Fruit fly (Drosophila melanogaster) whole organism, embryonic: ENCODE measurements around the gene CG5377.

Experiments used
- ATbp ChIP-seq: fragments of 200-800 bp; sonication (Bioruptor generic); optimal IDR thresholded peaks from 2 replicates; lab custom pipeline; 2017; ENCODE audit warnings: missing biosample characterization, mild to moderate bottlenecking, missing genetic modification characterization, missing genetic modification reagents
- Abd-B ChIP-seq: fragments of 200-800 bp; sonication (Bioruptor generic); optimal IDR thresholded peaks from 2 replicates; lab custom pipeline; 2018; ENCODE audit warnings: missing biosample characterization, mild to moderate bottlenecking, missing genetic modification characterization, moderate library complexity
- Asciz ChIP-seq: fragments of 200-800 bp; sonication (Bioruptor generic); optimal IDR thresholded peaks from 2 replicates; lab custom pipeline; 2017; ENCODE audit warnings: missing biosample characterization, mild to moderate bottlenecking, missing genetic modification characterization, missing genetic modification reagents
- Atf3 ChIP-seq: fragments of 200-800 bp; sonication (Bioruptor generic); optimal IDR thresholded peaks from 3 replicates; lab custom pipeline; 2016; ENCODE audit warnings: missing biosample characterization, missing genetic modification characterization
- Awh ChIP-seq: fragments of 200-800 bp; sonication (Bioruptor generic); IDR thresholded peaks from 2 replicates; pipeline ENCODE4, ENCODE4 v1.3.6; 2022; ENCODE audit warnings: missing biosample characterization, missing genetic modification characterization
- BtbVII ChIP-seq: fragments of 200-800 bp; sonication (Bioruptor generic); optimal IDR thresholded peaks from 3 replicates; lab custom pipeline; 2017; ENCODE audit warnings: missing biosample characterization, mild to moderate bottlenecking, missing genetic modification characterization
- CG1024 ChIP-seq: fragments of 200-800 bp; sonication (Bioruptor generic); IDR thresholded peaks from 2 replicates; pipeline ENCODE4 v1.3.6; 2022; ENCODE audit warnings: missing biosample characterization, missing genetic modification characterization
- CG13296 ChIP-seq: fragments of 200-800 bp; sonication (Bioruptor generic); optimal IDR thresholded peaks from 3 replicates; lab custom pipeline; 2018; ENCODE audit warnings: missing biosample characterization, mild to moderate bottlenecking, missing genetic modification characterization
- CG14667 ChIP-seq: fragments of 200-800 bp; sonication (Bioruptor generic); IDR thresholded peaks from 2 replicates; pipeline ENCODE4 v1.3.6; 2022; ENCODE audit warnings: missing biosample characterization, missing genetic modification characterization
- CG1529 ChIP-seq: fragments of 200-800 bp; sonication (Bioruptor generic); optimal IDR thresholded peaks from 3 replicates; lab custom pipeline; 2018; ENCODE audit warnings: missing biosample characterization, missing genetic modification characterization
- CG15696 ChIP-seq: fragments of 200-800 bp; sonication (Bioruptor generic); optimal IDR thresholded peaks from 2 replicates; lab custom pipeline; 2019; ENCODE audit warnings: missing biosample characterization, mild to moderate bottlenecking, missing genetic modification characterization, moderate library complexity
- CG1602 ChIP-seq: fragments of 200-800 bp; sonication (Bioruptor generic); optimal IDR thresholded peaks from 3 replicates; lab custom pipeline; 2016; ENCODE audit warnings: missing biosample characterization, missing genetic modification characterization
- CG2120 ChIP-seq: fragments of 200-800 bp; sonication (Bioruptor generic); optimal IDR thresholded peaks from 3 replicates; lab custom pipeline; 2016; ENCODE audit warnings: missing biosample characterization, missing genetic modification characterization
- CG2712 ChIP-seq: fragments of 200-800 bp; optimal IDR thresholded peaks from 3 replicates; lab custom pipeline; 2019; ENCODE audit warnings: missing biosample characterization, mild to moderate bottlenecking, missing genetic modification characterization, moderate library complexity
- CG31365 ChIP-seq: fragments of 200-800 bp; sonication (Bioruptor generic); optimal IDR thresholded peaks from 2 replicates; lab custom pipeline; 2018; ENCODE audit warnings: missing biosample characterization, mild to moderate bottlenecking, missing genetic modification characterization
- CG8359 ChIP-seq: fragments of 200-800 bp; sonication (Bioruptor generic); optimal IDR thresholded peaks from 2 replicates; lab custom pipeline; 2017; ENCODE audit warnings: missing biosample characterization, mild to moderate bottlenecking, missing genetic modification characterization, borderline replicate concordance
- D19A ChIP-seq: fragments of 200-800 bp; optimal IDR thresholded peaks from 3 replicates; lab custom pipeline; 2019; ENCODE audit warnings: missing biosample characterization, mild to moderate bottlenecking, missing genetic modification characterization, moderate library complexity
- Doc2 ChIP-seq: fragments of 200-800 bp; sonication (Bioruptor generic); IDR thresholded peaks from 2 replicates; pipeline ENCODE4 v1.3.6; 2022; ENCODE audit warnings: missing biosample characterization, missing genetic modification characterization
- E2f2 ChIP-seq: fragments of 200-800 bp; sonication (Bioruptor generic); IDR thresholded peaks from 2 replicates; pipeline ENCODE4 v1.3.6; 2022; ENCODE audit warnings: missing biosample characterization, missing genetic modification characterization
- ERR ChIP-seq: fragments of 200-800 bp; sonication (Bioruptor generic); optimal IDR thresholded peaks from 2 replicates; lab custom pipeline; 2016; ENCODE audit warnings: missing biosample characterization, missing genetic modification characterization
- Eip74EF ChIP-seq, 2 experiments: fragments of 200-800 bp in 1 of 2; fragments of >200 bp in 1 of 2; sonication (Bioruptor generic) in 1 of 2; optimal IDR thresholded peaks; 2 replicates each; lab custom pipeline; 2017 to 2019; ENCODE audit warnings: missing biosample characterization in 2 of 2, missing genetic modification characterization in 2 of 2, mild to moderate bottlenecking in 1 of 2, moderate library complexity in 1 of 2
- HmgD ChIP-seq: fragments of 200-800 bp; sonication (Bioruptor generic); optimal IDR thresholded peaks from 3 replicates; lab custom pipeline; 2016; ENCODE audit warnings: missing biosample characterization, missing genetic modification characterization
- Hsf ChIP-seq: fragments of 200-800 bp; sonication (Bioruptor generic); optimal IDR thresholded peaks from 3 replicates; lab custom pipeline; 2016; ENCODE audit warnings: missing biosample characterization, missing genetic modification characterization
- NFAT ChIP-seq: fragments of 200-800 bp; sonication (Bioruptor generic); IDR thresholded peaks from 2 replicates; pipeline ENCODE4 v1.3.6; 2022; ENCODE audit warnings: missing biosample characterization, missing genetic modification characterization
- Rx ChIP-seq: fragments of 200-800 bp; sonication (Bioruptor generic); IDR thresholded peaks from 2 replicates; pipeline ENCODE4 v1.3.6; 2022; ENCODE audit warnings: missing biosample characterization, missing genetic modification characterization
- Vsx1 ChIP-seq: fragments of 200-800 bp; sonication (Bioruptor generic); optimal IDR thresholded peaks from 2 replicates; lab custom pipeline; 2017; ENCODE audit warnings: missing biosample characterization, mild to moderate bottlenecking, missing genetic modification characterization, missing genetic modification reagents
- Xbp1 ChIP-seq: fragments of 200-800 bp; sonication (Bioruptor generic); optimal IDR thresholded peaks from 3 replicates; lab custom pipeline; 2016; ENCODE audit warnings: missing biosample characterization, mild to moderate bottlenecking, missing genetic modification characterization
- bigmax ChIP-seq: fragments of 200-800 bp; sonication (Bioruptor generic); optimal IDR thresholded peaks from 2 replicates; lab custom pipeline; 2018; ENCODE audit warnings: missing biosample characterization, mild to moderate bottlenecking, missing genetic modification characterization
- bsh ChIP-seq, 2 experiments: fragments of 200-800 bp; sonication (Bioruptor generic); optimal IDR thresholded peaks; 2 replicates each; lab custom pipeline; 2017 to 2018; ENCODE audit warnings: mild to moderate bottlenecking in 2 of 2, missing biosample characterization in 2 of 2, missing genetic modification characterization in 2 of 2, moderate library complexity in 1 of 2
- cato ChIP-seq: fragments of 200-800 bp; sonication (Bioruptor generic); optimal IDR thresholded peaks from 2 replicates; lab custom pipeline; 2016; ENCODE audit warnings: missing biosample characterization, missing genetic modification characterization, borderline replicate concordance
- chm ChIP-seq: fragments of 200-800 bp; sonication (Bioruptor generic); IDR thresholded peaks from 2 replicates; pipeline ENCODE4 v1.3.6; 2022; ENCODE audit warnings: missing biosample characterization, missing genetic modification characterization
- dysf ChIP-seq: fragments of 200-800 bp; sonication (Bioruptor generic); IDR thresholded peaks from 3 replicates; pipeline ENCODE4 v1.3.6; 2022; ENCODE audit warnings: missing biosample characterization, missing genetic modification characterization
- eyg ChIP-seq: fragments of 200-800 bp; sonication (Bioruptor generic); optimal IDR thresholded peaks from 3 replicates; lab custom pipeline; 2016; ENCODE audit warnings: missing biosample characterization, missing genetic modification characterization
- fd64A ChIP-seq: fragments of 200-800 bp; sonication (Bioruptor generic); optimal IDR thresholded peaks from 3 replicates; lab custom pipeline; 2018; ENCODE audit warnings: missing biosample characterization, mild to moderate bottlenecking, missing genetic modification characterization
- ftz-f1 ChIP-seq: fragments of 200-800 bp; sonication (Bioruptor generic); optimal IDR thresholded peaks from 2 replicates; lab custom pipeline; 2016; ENCODE audit warnings: missing biosample characterization, missing genetic modification characterization
- gcm2 ChIP-seq: fragments of 200-800 bp; sonication (Bioruptor generic); optimal IDR thresholded peaks from 2 replicates; lab custom pipeline; 2016; ENCODE audit warnings: missing biosample characterization, missing genetic modification characterization
- gro ChIP-seq: fragments of 200-800 bp; sonication (Bioruptor generic); optimal IDR thresholded peaks from 2 replicates; lab custom pipeline; 2016; ENCODE audit warnings: missing biosample characterization, missing genetic modification characterization
- gsb ChIP-seq: fragments of 200-800 bp; sonication (Bioruptor generic); IDR thresholded peaks from 2 replicates; pipeline ENCODE4 v1.3.6; 2022; ENCODE audit warnings: missing biosample characterization, missing genetic modification characterization
- hth ChIP-seq: fragments of >200 bp; optimal IDR thresholded peaks from 2 replicates; lab custom pipeline; 2017; ENCODE audit warnings: inconsistent platforms
- jumu ChIP-seq: fragments of 200-800 bp; sonication (Bioruptor generic); optimal IDR thresholded peaks from 3 replicates; lab custom pipeline; 2016; ENCODE audit warnings: missing biosample characterization, missing genetic modification characterization
- ken ChIP-seq: fragments of 200-800 bp; sonication (Bioruptor generic); IDR thresholded peaks from 3 replicates; pipeline ENCODE4 v1.3.6; 2022; ENCODE audit warnings: missing biosample characterization, missing genetic modification characterization
- kni ChIP-seq: fragments of 200-800 bp; sonication (Bioruptor generic); optimal IDR thresholded peaks from 3 replicates; lab custom pipeline; 2017; ENCODE audit warnings: mild to moderate bottlenecking, missing biosample characterization, missing genetic modification reagents, missing genetic modification characterization
- lola ChIP-seq, 3 experiments: fragments of >200 bp in 2 of 3; fragments of 200-800 bp in 1 of 3; sonication (Bioruptor generic) in 1 of 3; optimal IDR thresholded peaks; 2 replicates each; lab custom pipeline; 2017 to 2019; ENCODE audit warnings: missing biosample characterization in 3 of 3, missing genetic modification characterization in 3 of 3, mild to moderate bottlenecking in 1 of 3, moderate library complexity in 1 of 3
- pb ChIP-seq: fragments of 200-800 bp; sonication (Bioruptor generic); optimal IDR thresholded peaks from 3 replicates; lab custom pipeline; 2016; ENCODE audit warnings: missing biosample characterization, missing genetic modification characterization
- salm ChIP-seq: fragments of 200-800 bp; sonication (Bioruptor generic); optimal IDR thresholded peaks from 2 replicates; lab custom pipeline; 2018; ENCODE audit warnings: missing biosample characterization, mild to moderate bottlenecking, missing genetic modification characterization
- slou ChIP-seq: fragments of 200-800 bp; sonication (Bioruptor generic); optimal IDR thresholded peaks from 3 replicates; lab custom pipeline; 2016; ENCODE audit warnings: missing biosample characterization, missing genetic modification characterization
- sr ChIP-seq: fragments of 200-800 bp; sonication (Bioruptor generic); IDR thresholded peaks from 3 replicates; pipeline ENCODE4 v1.3.6; 2022; ENCODE audit warnings: missing biosample characterization, missing genetic modification characterization
- tna ChIP-seq: fragments of 200-800 bp; sonication (Bioruptor generic); IDR thresholded peaks from 2 replicates; pipeline ENCODE4 v1.3.6; 2022; ENCODE audit warnings: missing biosample characterization, missing genetic modification characterization; ENCODE audit not compliant: partially characterized antibody
- trh ChIP-seq: fragments of 200-800 bp; sonication (Bioruptor generic); optimal IDR thresholded peaks from 2 replicates; lab custom pipeline; 2016; ENCODE audit warnings: missing biosample characterization, missing genetic modification characterization
- z ChIP-seq: fragments of 200-800 bp; sonication (Bioruptor generic); IDR thresholded peaks from 3 replicates; pipeline ENCODE4 v1.3.6; 2022; ENCODE audit warnings: missing biosample characterization, missing genetic modification characterization
- zen ChIP-seq: fragments of 200-800 bp; sonication (Bioruptor generic); optimal IDR thresholded peaks from 3 replicates; lab custom pipeline; 2018; ENCODE audit warnings: missing biosample characterization, mild to moderate bottlenecking, missing genetic modification characterization, moderate library complexity

Gene CG5377

dm6 chr3R:22421618-22422017 lies 46.3 kb downstream of the CG5377 start (continued):
- TF ChIP-seq salm (tag; lab: Kevin White, UChicago), result peak; percentile 17
- peak in 1 of 2 experiments; percentile 63 for TF ChIP-seq bsh (GFP tag; optimal IDR thresholded peaks at IDR 0.05; lab: Kevin White, UChicago)
- peak; percentile 70; the same call in 2 of the 3 replicates for TF ChIP-seq ken
- TF ChIP-seq CG31365 (tag; lab: Kevin White, UChicago), result no peak
- peak; percentile 3 for TF ChIP-seq CG1529 (GFP tag; lab: Kevin White, UChicago)
- peak; percentile 81 for TF ChIP-seq CG2120
- no peak for TF ChIP-seq Atf3 (GFP tag; lab: Kevin White, UChicago)
- TF ChIP-seq Hsf (GFP tag; lab: Kevin White, UChicago), result peak; percentile 23
- TF ChIP-seq CG13296, result peak; percentile 63
- peak; percentile 70; the same call in 1 of the 2 replicates for TF ChIP-seq NFAT (GFP tag; lab: Robert Waterston, UW)
- TF ChIP-seq dysf (GFP tag; lab: Robert Waterston, UW), result peak; percentile 84
- TF ChIP-seq gro (GFP tag; lab: Kevin White, UChicago), result peak; percentile 27
- TF ChIP-seq sr (GFP tag; lab: Robert Waterston, UW), result no peak
- peak; percentile 42 for TF ChIP-seq pb (GFP tag; lab: Kevin White, UChicago)
- 0 out of 2 replicates have a peak, but pooled peaks have one; percentile 50 for TF ChIP-seq Awh (GFP tag; lab: Robert Waterston, UW)
- no peak for TF ChIP-seq D19A (tag; lab: Kevin White, UChicago)
- no peak for TF ChIP-seq z (GFP tag; lab: Robert Waterston, UW)
- no peak for TF ChIP-seq cato (GFP tag; lab: Kevin White, UChicago)
- peak; percentile 79 for TF ChIP-seq gsb (GFP tag; lab: Robert Waterston, UW)
- peak; percentile 26 for TF ChIP-seq ATbp (GFP tag; lab: Kevin White, UChicago)
- peak; percentile 48 for TF ChIP-seq ERR (GFP tag; lab: Kevin White, UChicago)
- TF ChIP-seq Asciz, result no peak
- TF ChIP-seq CG1602 (GFP tag; lab: Kevin White, UChicago), result peak; percentile 14
- TF ChIP-seq fd64A, result no peak
- TF ChIP-seq CG15696, result peak; percentile 5
- TF ChIP-seq chm, result 0 out of 2 replicates have a peak, but pooled peaks have one; percentile 11
- peak; percentile 36 for TF ChIP-seq E2f2 (GFP tag; lab: Robert Waterston, UW)
- TF ChIP-seq bigmax (GFP tag; lab: Kevin White, UChicago), result no peak
- no peak for TF ChIP-seq tna (GFP tag; lab: Robert Waterston, UW)
- TF ChIP-seq CG14667, result peak; percentile 63
- TF ChIP-seq Abd-B, result no peak
- no peak for TF ChIP-seq Vsx1
- no peak for TF ChIP-seq gcm2 (GFP tag; lab: Kevin White, UChicago)
- no peak for TF ChIP-seq zen (tag; lab: Kevin White, UChicago)
- no peak for TF ChIP-seq CG1024 (GFP tag; lab: Robert Waterston, UW)
- peak; percentile 17 for TF ChIP-seq slou (GFP tag; lab: Kevin White, UChicago)
- TF ChIP-seq Eip74EF (GFP tag; optimal IDR thresholded peaks at IDR 0.05; lab: Kevin White, UChicago), result peak in 1 of 2 experiments; percentile 40
- peak; percentile 69 for TF ChIP-seq CG2712 (tag; lab: Kevin White, UChicago)
- no peak for TF ChIP-seq BtbVII (GFP tag; lab: Kevin White, UChicago)
- peak; percentile 68 for TF ChIP-seq Xbp1 (GFP tag; lab: Kevin White, UChicago)
- 0 out of 2 replicates have a peak, but pooled peaks have one; percentile 34 for TF ChIP-seq Rx (GFP tag; lab: Robert Waterston, UW)
- TF ChIP-seq jumu (GFP tag; lab: Kevin White, UChicago), result no peak
- TF ChIP-seq lola (GFP tag; optimal IDR thresholded peaks at IDR 0.05; lab: Kevin White, UChicago), result peak in 1 of 3 experiments; percentile 12
- no peak for TF ChIP-seq ftz-f1 (GFP tag; lab: Kevin White, UChicago)
- TF ChIP-seq eyg (GFP tag; lab: Kevin White, UChicago), result peak; percentile 60
- no peak for TF ChIP-seq kni (GFP tag; lab: Kevin White, UChicago)
- TF ChIP-seq trh (GFP tag; lab: Kevin White, UChicago), result no peak
- no peak for TF ChIP-seq hth (lab: Kevin White, UChicago)
- no peak for TF ChIP-seq CG8359 (GFP tag; lab: Kevin White, UChicago)
- no peak for TF ChIP-seq HmgD (GFP tag; lab: Kevin White, UChicago)
- TF ChIP-seq Doc2, result no peak
